Worm (Caenorhabditis elegans) whole organism, young adult: ENCODE measurements around the gene dhs-30.

Experiments used
- B0336.3 ChIP-seq: fragments of 200-800 bp; sonication (Bioruptor generic); IDR thresholded peaks from 2 replicates; pipeline ENCODE4 v1.3.6; 2022; ENCODE audit warnings: missing genetic modification characterization, missing compliant biosample characterization
- F33H1.4 ChIP-seq: fragments of 200-800 bp; sonication (Bioruptor generic); IDR thresholded peaks from 2 replicates; pipeline ENCODE4 v1.3.6; 2022; ENCODE audit warnings: missing genetic modification reagents, missing genetic modification characterization, missing compliant biosample characterization
- F37B4.10 ChIP-seq: fragments of 200-800 bp; sonication (Bioruptor generic); IDR thresholded peaks from 2 replicates; pipeline ENCODE4 v1.3.6; 2022; ENCODE audit warnings: missing genetic modification characterization, missing compliant biosample characterization
- Y53F4B.3 ChIP-seq: fragments of 200-800 bp; sonication (Bioruptor generic); IDR thresholded peaks from 2 replicates; pipeline ENCODE4 v1.3.6; 2022; ENCODE audit warnings: missing genetic modification reagents, missing genetic modification characterization, missing compliant biosample characterization
- Y95B8A.8 ChIP-seq: fragments of 200-800 bp; sonication (Bioruptor generic); IDR thresholded peaks from 2 replicates; pipeline ENCODE4 v1.3.6; 2022; ENCODE audit warnings: missing genetic modification reagents, missing genetic modification characterization, missing compliant biosample characterization
- ZK185.1 ChIP-seq: sonication (generic microtip); optimal IDR thresholded peaks from 2 replicates; lab custom pipeline; 2016; ENCODE audit warnings: mild to moderate bottlenecking, missing genetic modification characterization, missing compliant biosample characterization; ENCODE audit not compliant: poor library complexity, severe bottlenecking
- athp-1 ChIP-seq: sonication (generic microtip); optimal IDR thresholded peaks from 2 replicates; lab custom pipeline; 2017; ENCODE audit warnings: mild to moderate bottlenecking, missing genetic modification characterization, missing compliant biosample characterization
- attf-3 ChIP-seq: fragments of 200-800 bp; sonication (Bioruptor generic); conservative IDR thresholded peaks from 2 replicates; pipeline ENCODE4 v1.3.6; 2022; ENCODE audit warnings: missing genetic modification reagents, missing genetic modification characterization, missing compliant biosample characterization
- attf-5 ChIP-seq: fragments of 200-800 bp; sonication (Bioruptor generic); optimal IDR thresholded peaks from 2 replicates; lab custom pipeline; 2018; ENCODE audit warnings: mild to moderate bottlenecking, missing genetic modification characterization, missing compliant biosample characterization
- bed-2 ChIP-seq: fragments of 200-800 bp; sonication (Bioruptor generic); IDR thresholded peaks from 2 replicates; pipeline ENCODE4 v1.3.6; 2022; ENCODE audit warnings: missing genetic modification reagents, missing genetic modification characterization, missing compliant biosample characterization
- cebp-1 ChIP-seq, 2 experiments: fragments of 200-800 bp in 1 of 2; sonication (Bioruptor generic) in 1 of 2; sonication (generic microtip) in 1 of 2; IDR thresholded peaks in 1 of 2; optimal IDR thresholded peaks in 1 of 2; 2 replicates each; pipeline versions ENCODE4 v1.3.6 to Lab custom; 2017 to 2022; ENCODE audit warnings: missing compliant biosample characterization in 2 of 2, missing genetic modification characterization in 2 of 2, mild to moderate bottlenecking in 1 of 2, missing genetic modification reagents in 1 of 2, moderate library complexity in 1 of 2
- ceh-79 ChIP-seq: sonication (generic microtip); optimal IDR thresholded peaks from 2 replicates; lab custom pipeline; 2017; ENCODE audit warnings: mild to moderate bottlenecking, missing genetic modification characterization, missing compliant biosample characterization
- chd-7 ChIP-seq: sonication (generic microtip); optimal IDR thresholded peaks from 2 replicates; lab custom pipeline; 2016; ENCODE audit warnings: mild to moderate bottlenecking, missing genetic modification characterization, moderate library complexity, missing compliant biosample characterization
- dox-1 ChIP-seq: fragments of 200-800 bp; sonication (Bioruptor generic); IDR thresholded peaks from 2 replicates; pipeline ENCODE4 v1.3.6; 2022; ENCODE audit warnings: missing genetic modification reagents, missing genetic modification characterization, missing compliant biosample characterization
- dpl-1 ChIP-seq: fragments of 150-350 bp; optimal IDR thresholded peaks from 2 replicates; lab custom pipeline; 2014; ENCODE audit warnings: missing biosample characterization, missing genetic modification reagents, missing genetic modification characterization
- ekl-4 ChIP-seq: fragments of 200-800 bp; sonication (Bioruptor generic); IDR thresholded peaks from 2 replicates; pipeline ENCODE4 v1.3.6; 2022; ENCODE audit warnings: missing genetic modification reagents, missing genetic modification characterization, missing compliant biosample characterization
- ets-4 ChIP-seq: fragments of 200-800 bp; sonication (Bioruptor generic); optimal IDR thresholded peaks from 2 replicates; lab custom pipeline; 2018; ENCODE audit warnings: mild to moderate bottlenecking, missing genetic modification characterization, missing compliant biosample characterization
- hlh-12 ChIP-seq: sonication (generic microtip); optimal IDR thresholded peaks from 2 replicates; lab custom pipeline; 2016; ENCODE audit warnings: missing genetic modification characterization, missing compliant biosample characterization
- hrde-1 ChIP-seq: sonication (generic microtip); optimal IDR thresholded peaks from 2 replicates; lab custom pipeline; 2016; ENCODE audit warnings: missing genetic modification characterization, mild to moderate bottlenecking, missing compliant biosample characterization, moderate library complexity, missing genotype, missing genetic modification reagents, borderline replicate concordance
- nfya-1 ChIP-seq: sonication (generic microtip); optimal IDR thresholded peaks from 2 replicates; lab custom pipeline; 2017; ENCODE audit warnings: antibody characterized with exemption, missing compliant biosample characterization, missing genetic modification characterization, borderline replicate concordance; ENCODE audit not compliant: insufficient read depth
- nfyb-1 ChIP-seq: fragments of 200-800 bp; sonication (Bioruptor generic); IDR thresholded peaks from 2 replicates; pipeline ENCODE4 v1.3.6; 2022; ENCODE audit warnings: missing genetic modification reagents, missing genetic modification characterization, missing compliant biosample characterization
- nhr-179 ChIP-seq: sonication (generic microtip); optimal IDR thresholded peaks from 2 replicates; lab custom pipeline; 2016; ENCODE audit warnings: mild to moderate bottlenecking, missing genetic modification characterization, missing compliant biosample characterization
- nhr-80 ChIP-seq: sonication (generic microtip); optimal IDR thresholded peaks from 2 replicates; lab custom pipeline; 2016; ENCODE audit warnings: missing genetic modification characterization, missing compliant biosample characterization
- nhr-90 ChIP-seq: sonication (generic microtip); optimal IDR thresholded peaks from 2 replicates; lab custom pipeline; 2016; ENCODE audit warnings: missing genotype, mild to moderate bottlenecking, missing genetic modification characterization, missing compliant biosample characterization
- rec-8 ChIP-seq, 2 experiments: sonication (generic microtip); optimal IDR thresholded peaks; 2 replicates each; lab custom pipeline; 2016; ENCODE audit warnings: mild to moderate bottlenecking in 2 of 2, missing genetic modification characterization in 2 of 2, missing genetic modification reagents in 2 of 2, missing genotype in 2 of 2, missing biosample characterization in 1 of 2, missing compliant biosample characterization in 1 of 2, moderate library complexity in 1 of 2
- repo-1 ChIP-seq: sonication (generic microtip); optimal IDR thresholded peaks from 2 replicates; lab custom pipeline; 2017; ENCODE audit warnings: mild to moderate bottlenecking, missing genetic modification characterization, missing compliant biosample characterization
- rpc-1 ChIP-seq, 2 experiments: fragments of 150-350 bp in 1 of 2; sonication (generic microtip) in 1 of 2; optimal IDR thresholded peaks; 2 replicates each; lab custom pipeline; 2014 to 2018; ENCODE audit warnings: missing biosample characterization in 1 of 2, missing genetic modification characterization in 1 of 2, missing genetic modification reagents in 1 of 2, missing genotype in 1 of 2
- sea-2 ChIP-seq: fragments of 200-800 bp; sonication (Bioruptor generic); IDR thresholded peaks from 2 replicates; pipeline ENCODE4 v1.3.6; 2022; ENCODE audit warnings: missing genetic modification characterization, missing compliant biosample characterization
- somi-1 ChIP-seq: fragments of 200-800 bp; sonication (Bioruptor generic); optimal IDR thresholded peaks from 2 replicates; lab custom pipeline; 2018; ENCODE audit warnings: mild to moderate bottlenecking, missing genetic modification characterization, missing compliant biosample characterization
- zfh-2 ChIP-seq: fragments of 200-800 bp; sonication (Bioruptor generic); conservative IDR thresholded peaks from 2 replicates; pipeline ENCODE4 v1.3.6; 2022; ENCODE audit warnings: missing genetic modification reagents, missing genetic modification characterization, missing compliant biosample characterization
- ztf-26 ChIP-seq: sonication (generic microtip); optimal IDR thresholded peaks from 2 replicates; lab custom pipeline; 2017; ENCODE audit warnings: missing genetic modification characterization, missing compliant biosample characterization

The dhs-30 gene

DNA sequence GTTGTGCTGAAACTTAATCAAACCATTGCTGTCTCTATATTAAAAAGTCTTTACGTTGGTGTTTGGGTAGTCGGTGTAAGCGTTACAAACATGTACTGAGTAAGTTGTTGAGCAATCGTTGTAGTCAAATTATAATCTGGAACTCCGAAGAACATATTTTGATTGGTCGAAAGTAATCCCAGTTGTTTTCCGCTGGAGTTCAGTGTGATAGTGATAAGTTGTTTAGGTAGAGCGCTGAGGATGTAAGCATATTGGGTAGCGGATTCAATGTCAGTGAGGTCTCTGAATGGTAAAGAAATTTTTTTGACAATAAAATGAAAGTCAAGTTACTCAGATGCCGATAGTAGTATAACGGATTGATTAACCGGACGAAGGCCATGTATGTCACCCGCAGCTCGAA lies 8.3 kb downstream of the dhs-30 start:
- TF ChIP-seq hrde-1 = no peak
- TF ChIP-seq nhr-179 (tag; lab: Kevin White, UChicago) = no peak
- TF ChIP-seq Y95B8A.8 = no peak
- no peak for TF ChIP-seq F37B4.10 (GFP tag; lab: Robert Waterston, UW)
- no peak for TF ChIP-seq F33H1.4
- TF ChIP-seq bed-2 (GFP tag; lab: Robert Waterston, UW) = no peak
- TF ChIP-seq ztf-26 (tag; lab: Kevin White, UChicago) = no peak
- no peak for TF ChIP-seq dpl-1 (GFP tag; lab: Kevin White, UChicago)
- TF ChIP-seq somi-1 (GFP tag; lab: Kevin White, UChicago) = no peak
- no peak for TF ChIP-seq chd-7 (tag; lab: Kevin White, UChicago)
- TF ChIP-seq ceh-79 (tag; lab: Kevin White, UChicago) = no peak

DNA sequence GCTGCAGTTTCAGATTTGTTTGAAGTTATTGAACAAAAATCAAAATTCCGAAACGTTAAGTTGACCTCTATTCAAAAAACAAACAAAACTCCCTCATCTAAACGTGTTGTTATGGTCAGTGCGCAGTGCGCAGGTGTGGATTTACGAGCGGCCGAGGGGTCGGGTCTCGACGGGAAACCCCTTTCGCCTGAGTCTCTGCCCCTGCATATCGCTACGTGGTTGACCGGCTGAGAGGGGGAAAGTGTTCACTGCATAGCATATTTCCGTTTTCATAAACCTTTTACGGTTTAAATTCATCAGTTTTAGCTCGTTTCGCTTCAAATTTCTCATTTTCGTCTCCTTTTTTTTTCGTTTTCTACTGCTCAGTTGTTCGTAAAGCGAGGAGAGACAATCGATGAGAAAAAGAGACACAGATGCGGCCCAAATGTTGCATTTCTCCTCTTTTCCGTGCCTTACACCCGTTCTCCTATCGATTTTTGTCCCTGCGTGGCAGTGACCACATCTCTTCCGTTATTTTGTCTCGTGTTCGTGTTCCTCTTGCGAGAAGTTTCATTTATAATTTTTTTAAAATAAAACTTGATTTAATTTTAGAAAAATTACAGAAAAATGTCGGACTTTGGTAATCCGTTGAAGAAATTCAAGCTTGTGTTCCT lies 13.6 kb downstream of the dhs-30 start, which contains the start of gene rab-6.2:
rab-6.2 (plus strand) TSS at position 603 of the 653 bp plus-strand sequence.
- TF ChIP-seq dox-1 (GFP tag; lab: Robert Waterston, UW) (0 out of 2 replicates have a peak, but pooled peaks have one; percentile 16), cebp-1 (GFP tag; IDR thresholded peaks at IDR 0.05; lab: Robert Waterston, UW) (no peak), cebp-1 (tag; optimal IDR thresholded peaks at IDR 0.05; lab: Kevin White, UChicago) (no peak), zfh-2 (GFP tag; lab: Robert Waterston, UW) (peak; percentile 77), attf-3 (no peak), Y53F4B.3 (no peak)

DNA sequence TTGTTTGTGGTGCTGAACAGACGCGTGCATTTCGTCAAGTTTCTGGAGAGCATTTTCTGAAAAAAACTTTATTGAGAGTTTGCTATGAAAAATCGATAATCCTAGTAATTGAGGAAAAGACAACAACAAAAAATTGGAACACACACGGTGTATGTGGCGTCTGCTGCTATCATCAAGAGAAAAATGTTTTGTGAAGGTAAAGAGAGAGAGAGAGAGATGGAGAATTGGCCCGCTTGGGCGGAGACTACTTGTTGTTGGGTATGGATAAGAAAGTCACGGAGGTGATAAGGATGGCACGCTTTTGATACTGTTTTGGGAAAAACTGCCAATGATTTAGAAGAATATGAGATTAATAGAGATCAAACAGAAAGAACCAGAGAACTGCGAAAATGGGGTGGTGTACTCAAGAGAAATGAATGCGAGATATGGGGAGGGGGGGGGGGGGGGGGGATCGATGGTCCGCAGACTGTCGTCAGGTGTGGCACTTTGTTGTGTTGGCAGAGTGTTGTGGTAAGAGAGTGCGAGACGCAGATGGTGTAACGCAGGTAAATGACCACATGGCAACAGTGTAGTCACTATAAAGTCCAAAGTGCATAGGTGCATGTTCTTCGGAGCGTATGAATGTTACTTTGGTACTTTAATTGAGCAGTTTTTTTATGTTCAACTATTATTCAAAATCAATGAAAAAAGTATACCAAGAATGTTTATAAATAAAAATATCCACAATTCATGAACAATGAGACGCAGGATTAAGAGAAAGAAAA lies 18.4 kb downstream of the dhs-30 start, which contains the start of gene acdh-7:
acdh-7 (minus strand) TSS at position 56 of the 764 bp plus-strand sequence.
- TF ChIP-seq attf-5 (GFP tag; lab: Kevin White, UChicago) (peak; percentile 1), nhr-90 (no peak), zfh-2 (GFP tag; lab: Robert Waterston, UW) (0 out of 2 replicates have a peak, but pooled peaks have one; percentile 28), sea-2 (GFP tag; lab: Robert Waterston, UW) (no peak), B0336.3 (GFP tag; lab: Robert Waterston, UW) (0 out of 2 replicates have a peak, but pooled peaks have one; percentile 13), cebp-1 (GFP tag; IDR thresholded peaks at IDR 0.05; lab: Robert Waterston, UW) (no peak), cebp-1 (tag; optimal IDR thresholded peaks at IDR 0.05; lab: Kevin White, UChicago) (peak; percentile 24), nhr-80 (tag; lab: Kevin White, UChicago) (peak; percentile 25), ekl-4 (GFP tag; lab: Robert Waterston, UW) (0 out of 2 replicates have a peak, but pooled peaks have one; percentile 25)
- TF ChIP-seq, all 124 proteins: peak for 6

DNA sequence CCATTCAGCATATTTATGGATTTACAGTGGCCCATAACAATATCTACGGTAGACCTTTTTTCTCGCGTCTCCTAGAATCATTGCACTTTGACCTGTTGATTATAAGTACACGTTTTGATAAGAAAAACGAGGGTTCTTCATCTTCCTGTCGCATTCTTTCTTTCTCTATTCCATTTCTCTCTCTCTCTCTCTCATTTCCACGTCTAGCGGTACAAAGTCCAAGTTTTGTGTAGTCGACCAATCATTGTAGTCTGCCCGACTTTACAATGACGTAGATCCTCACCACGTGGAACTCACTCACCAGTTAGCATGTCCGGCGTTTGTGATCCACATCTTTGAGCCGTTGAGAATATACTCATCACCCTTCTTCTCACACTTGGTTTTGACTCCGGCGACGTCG lies 19.5 kb downstream of the dhs-30 start:
- no peak for TF ChIP-seq repo-1 (tag; lab: Kevin White, UChicago)
- no peak for TF ChIP-seq rpc-1 (optimal IDR thresholded peaks at IDR 0.05; lab: Kevin White, UChicago)
- no peak for TF ChIP-seq rpc-1 (tag; optimal IDR thresholded peaks at IDR 0.05; lab: Kevin White, UChicago)
- TF ChIP-seq ztf-26 (tag; lab: Kevin White, UChicago) = peak; percentile 28
- TF ChIP-seq nhr-80 (tag; lab: Kevin White, UChicago) = peak; percentile 27
- peak; percentile 45; the same call in 1 of the 2 replicates for TF ChIP-seq nfyb-1 (GFP tag; lab: Robert Waterston, UW)
- TF ChIP-seq hlh-12 (tag; lab: Kevin White, UChicago) = no peak
- TF ChIP-seq nfya-1 = no peak
- TF ChIP-seq rec-8 (tag; optimal IDR thresholded peaks at IDR 0.05; lab: Kevin White, UChicago) = no peak
- TF ChIP-seq athp-1 (tag; lab: Kevin White, UChicago) = no peak
- TF ChIP-seq ets-4 (GFP tag; lab: Kevin White, UChicago) = no peak
- peak; percentile 3 for TF ChIP-seq ZK185.1
